Fruit fly (Drosophila melanogaster) whole organism, larva: ENCODE data around the gene CG32945.

Source experiments
- noc ChIP-seq: fragments of 200-800 bp; sonication (Bioruptor generic); optimal IDR thresholded peaks from 3 replicates; lab custom pipeline; 2019; ENCODE audit warnings: missing biosample characterization, mild to moderate bottlenecking, missing genetic modification characterization, moderate library complexity

The CG32945 gene

DNA sequence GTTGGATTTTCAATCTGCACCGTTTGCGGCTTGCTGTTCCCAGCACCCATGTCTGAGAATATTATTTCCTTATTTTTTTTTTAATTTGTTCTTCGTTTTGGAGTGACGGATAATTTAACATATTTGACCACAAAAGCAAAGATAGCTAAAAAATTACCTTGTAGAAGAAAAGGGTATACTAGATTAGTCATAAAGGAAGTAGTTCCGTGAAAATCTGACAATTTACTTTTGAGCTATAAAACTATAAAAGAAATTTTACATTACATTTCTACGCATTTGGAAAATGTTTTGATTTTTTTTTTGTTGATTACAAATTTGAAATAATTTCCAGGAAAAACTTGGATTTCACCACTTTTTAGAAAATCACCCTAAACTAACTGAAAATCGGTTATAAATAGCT lies at the start of gene CG32945:
Gene CG32945, minus strand, starts transcription at position 101 of the 400 bp plus-strand sequence.
- TF ChIP-seq noc (tag; lab: Kevin White, UChicago), result no peak

DNA sequence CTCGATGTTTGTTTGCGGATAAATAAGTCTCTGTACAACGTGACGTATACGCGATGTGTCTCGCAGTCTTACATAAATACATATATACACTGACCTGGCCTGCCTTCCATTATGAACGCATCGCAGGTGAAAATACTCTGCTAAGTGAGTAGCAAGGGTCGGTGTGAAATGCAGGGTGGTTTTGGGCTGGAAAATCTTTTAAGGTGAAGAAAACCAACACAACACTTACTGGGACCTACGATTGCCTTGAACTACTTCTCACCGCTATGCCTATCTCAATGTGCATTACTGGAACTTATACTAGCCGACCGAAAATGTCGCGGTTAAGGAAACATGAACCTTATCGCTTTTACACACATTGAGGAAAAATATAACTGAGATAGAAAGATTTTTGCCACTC lies 37.7 kb upstream of the CG32945 start:
- no peak for TF ChIP-seq noc (tag; lab: Kevin White, UChicago)

DNA sequence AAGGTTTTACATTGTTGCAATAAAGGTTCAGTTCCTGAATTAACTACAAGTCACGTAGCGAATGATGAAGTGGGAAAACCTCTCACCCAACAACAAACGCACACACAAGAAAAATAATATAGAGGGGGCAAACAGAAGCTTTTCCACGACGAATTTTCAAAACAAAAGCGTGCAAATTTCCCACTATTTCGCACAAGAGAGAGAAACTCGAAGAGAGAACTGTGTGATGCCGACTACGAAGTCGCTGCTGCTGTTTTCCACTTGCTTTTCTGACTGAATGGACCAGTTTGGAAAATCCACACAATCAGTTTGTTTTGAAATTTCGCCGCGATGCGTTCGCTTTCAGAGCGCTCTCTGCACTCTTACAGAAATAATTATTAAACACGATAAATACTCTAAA lies 34.1 kb upstream of the CG32945 start, which contains the start of gene 5-HT2A:
Gene 5-HT2A, plus strand, starts transcription at position 301 of the 400 bp plus-strand sequence.
- TF ChIP-seq noc (tag; lab: Kevin White, UChicago), result no peak

DNA sequence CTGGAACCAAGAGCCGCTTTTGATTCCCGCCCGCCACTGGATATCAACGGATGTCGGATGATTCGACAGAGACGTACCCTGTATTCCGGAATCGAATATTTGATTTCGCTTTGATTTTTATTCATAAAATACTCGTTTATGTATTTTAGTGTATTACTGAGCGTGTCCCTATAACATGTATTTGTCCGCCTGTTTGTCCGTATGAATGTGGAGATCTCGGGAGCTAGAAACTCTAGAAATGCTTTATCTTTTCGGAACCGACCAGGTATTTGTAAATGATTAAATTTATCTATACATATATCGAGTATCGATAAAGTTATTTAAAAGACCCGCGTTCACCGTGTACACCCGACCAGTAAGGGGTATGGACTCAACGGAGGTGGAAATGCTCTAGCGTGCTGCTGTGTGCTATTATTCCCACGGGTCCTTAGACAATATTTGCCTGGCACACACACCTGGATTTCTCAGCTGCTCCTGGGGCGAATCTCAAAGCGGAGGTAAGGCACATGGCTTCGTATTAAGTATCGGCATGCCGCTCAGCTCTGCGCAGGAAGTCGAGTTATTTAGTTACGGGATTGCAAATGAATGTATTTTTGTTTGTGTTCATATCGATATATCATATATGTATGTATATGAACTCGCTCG lies 23.6 kb upstream of the CG32945 start:
- TF ChIP-seq noc (tag; lab: Kevin White, UChicago), result no peak

DNA sequence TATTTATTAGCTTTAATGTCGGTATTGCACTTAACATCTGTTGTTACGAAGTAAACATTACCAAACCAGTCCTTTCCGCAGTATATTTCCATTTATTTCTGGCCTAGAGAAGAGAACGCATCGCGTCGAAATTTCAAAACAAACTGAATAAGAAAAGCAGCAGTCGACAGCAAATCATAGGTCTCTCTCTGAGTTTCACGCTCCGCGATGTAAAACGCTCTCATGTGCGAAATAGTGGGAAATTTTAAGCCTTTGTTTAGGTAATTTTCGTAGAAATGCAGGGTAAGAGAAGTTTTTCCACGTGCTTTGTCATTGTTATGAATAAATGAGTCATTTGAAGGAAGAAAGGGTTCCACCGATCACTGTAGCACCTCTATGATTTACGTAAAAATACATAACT lies 21.2 kb upstream of the CG32945 start:
- no peak for TF ChIP-seq noc (tag; lab: Kevin White, UChicago)

DNA sequence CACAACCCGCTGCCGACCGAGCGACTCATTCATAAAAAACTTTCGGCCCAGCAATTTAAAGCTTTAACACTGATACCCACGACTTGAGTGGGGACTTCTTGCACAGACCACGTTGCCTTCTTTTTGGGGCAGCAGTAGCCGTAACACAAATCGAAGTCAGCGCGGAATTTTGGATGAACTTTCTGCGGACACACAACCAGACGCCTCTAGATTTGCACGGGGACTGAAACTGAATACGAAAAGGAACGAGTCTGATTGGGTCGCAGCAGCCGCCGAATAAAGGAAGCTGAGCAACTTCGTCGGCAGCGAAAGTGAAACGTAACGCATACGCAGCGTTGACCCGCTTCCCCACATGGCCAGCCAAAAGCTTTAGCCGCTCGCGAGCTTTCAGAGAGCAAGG lies 20.6 kb downstream of the CG32945 start, which contains the start of gene CG34357:
Gene CG34357, minus strand, starts transcription at position 206 of the 400 bp plus-strand sequence.
- no peak for TF ChIP-seq noc (tag; lab: Kevin White, UChicago)

DNA sequence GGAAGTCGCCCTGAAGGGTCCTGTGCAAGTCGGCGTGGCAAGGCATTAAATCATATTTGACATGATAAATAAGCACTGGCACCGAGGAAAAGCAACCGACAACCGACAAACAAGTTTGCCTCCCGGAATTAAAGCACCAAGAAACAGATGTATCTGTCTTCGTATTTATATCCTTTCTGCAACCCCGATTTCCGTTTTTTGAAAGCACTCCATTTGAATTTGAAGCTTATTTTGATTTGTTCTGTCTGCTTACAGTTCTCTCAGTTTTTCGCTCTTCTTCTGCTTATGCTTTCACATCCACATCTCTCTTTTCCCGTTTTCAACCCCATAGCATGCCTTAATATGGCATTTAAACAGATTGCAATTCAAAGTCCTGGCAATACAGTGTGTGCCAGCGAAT lies 24.9 kb downstream of the CG32945 start:
- TF ChIP-seq noc (tag; lab: Kevin White, UChicago), result no peak

DNA sequence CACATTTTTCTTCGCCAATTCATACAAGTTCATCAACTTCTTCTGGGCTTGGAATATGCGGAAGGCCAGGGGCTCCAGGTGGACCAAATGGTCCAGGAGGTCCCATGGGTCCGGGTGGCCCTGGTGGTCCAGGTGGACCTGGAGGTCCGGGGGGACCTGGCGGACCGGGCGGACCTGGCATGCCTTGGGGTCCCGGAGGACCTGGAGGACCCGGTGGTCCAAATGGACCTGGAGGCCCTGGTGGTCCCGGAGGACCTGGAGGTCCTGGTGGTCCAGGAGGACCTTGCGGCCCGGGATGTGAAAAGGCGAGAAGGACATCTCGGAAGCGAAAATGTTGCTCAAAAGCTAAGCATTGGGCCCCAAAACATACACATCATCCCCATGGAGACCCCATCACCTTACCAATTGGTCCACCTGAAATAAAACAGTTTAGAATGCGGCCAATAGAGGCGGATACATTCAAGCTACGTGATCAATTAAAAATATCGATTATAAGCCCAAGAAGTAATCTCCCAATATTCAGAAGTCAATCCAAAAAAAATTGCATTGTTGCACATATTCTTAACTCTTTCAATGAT lies 35.7 kb downstream of the CG32945 start:
- no peak for TF ChIP-seq noc (tag; lab: Kevin White, UChicago)

DNA sequence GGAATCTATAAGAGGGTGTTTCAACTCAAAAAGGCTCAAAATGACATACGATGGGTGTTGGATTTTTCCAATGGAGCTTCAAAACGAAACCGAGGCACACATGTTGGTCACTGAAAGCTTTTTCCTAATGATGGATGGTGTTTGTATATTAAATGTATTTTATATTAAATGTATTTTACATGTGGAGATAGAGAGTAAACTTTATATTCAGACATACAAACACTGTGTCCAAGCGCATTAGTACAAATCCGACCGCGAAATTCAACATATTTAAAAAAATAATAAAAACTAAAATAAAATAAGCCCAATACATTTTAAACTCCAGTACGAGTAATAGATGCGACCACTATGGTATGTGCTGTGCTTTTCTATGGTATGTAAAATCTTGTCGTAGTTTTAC lies 37.4 kb downstream of the CG32945 start, which contains the start of gene Mur82C:
Gene Mur82C, plus strand, starts transcription at position 301 of the 400 bp plus-strand sequence.
- no peak for TF ChIP-seq noc (tag; lab: Kevin White, UChicago)

DNA sequence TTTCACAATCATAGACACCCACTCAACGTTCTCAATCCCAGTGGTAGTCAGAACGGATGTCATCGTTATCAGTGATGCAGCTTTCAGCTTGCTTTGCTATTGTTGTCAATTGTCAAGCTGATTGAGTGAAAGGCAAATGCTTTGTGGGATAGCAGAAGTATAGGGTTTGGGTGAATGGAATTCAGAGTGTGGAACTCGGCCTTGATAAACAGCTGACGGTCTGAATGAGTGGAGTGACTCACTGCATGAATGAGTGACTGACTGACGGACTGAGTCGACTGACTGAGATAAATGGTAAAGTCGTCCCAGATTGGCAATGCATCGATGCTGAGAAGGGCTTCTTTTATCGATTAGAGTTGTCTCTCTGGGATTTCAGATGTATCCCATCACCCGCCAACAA lies 47.5 kb downstream of the CG32945 start:
- TF ChIP-seq noc (tag; lab: Kevin White, UChicago), result no peak
